Worm (Caenorhabditis elegans) whole organism, young adult: ENCODE results near the gene ephx-1.

Experiments
- F23B12.7 ChIP-seq: sonication (generic microtip); optimal IDR thresholded peaks from 2 replicates; lab custom pipeline; 2017; ENCODE audit warnings: missing genetic modification characterization, mild to moderate bottlenecking, missing compliant biosample characterization, antibody characterized with exemption, moderate library complexity; ENCODE audit not compliant: insufficient read depth
- F33H1.4 ChIP-seq: fragments of 200-800 bp; sonication (Bioruptor generic); IDR thresholded peaks from 2 replicates; pipeline ENCODE4 v1.3.6; 2022; ENCODE audit warnings: missing genetic modification reagents, missing genetic modification characterization, missing compliant biosample characterization
- F55B11.4 ChIP-seq: sonication (generic microtip); optimal IDR thresholded peaks from 2 replicates; lab custom pipeline; 2016; ENCODE audit warnings: missing compliant biosample characterization, missing genetic modification characterization, borderline replicate concordance; ENCODE audit not compliant: insufficient read depth
- F57C9.4 ChIP-seq: sonication (generic microtip); optimal IDR thresholded peaks from 2 replicates; lab custom pipeline; 2017; ENCODE audit warnings: mild to moderate bottlenecking, missing genetic modification characterization, missing compliant biosample characterization
- Y67H2A.10 ChIP-seq: fragments of 200-800 bp; sonication (Bioruptor generic); conservative IDR thresholded peaks from 2 replicates; pipeline ENCODE4 v1.3.6; 2022; ENCODE audit warnings: missing genetic modification reagents, missing genetic modification characterization, missing compliant biosample characterization
- aptf-2 ChIP-seq: fragments of 200-800 bp; sonication (Bioruptor generic); conservative IDR thresholded peaks from 2 replicates; pipeline ENCODE4 v1.3.6; 2022; ENCODE audit warnings: missing genetic modification reagents, missing genetic modification characterization, missing compliant biosample characterization
- athp-1 ChIP-seq: sonication (generic microtip); optimal IDR thresholded peaks from 2 replicates; lab custom pipeline; 2017; ENCODE audit warnings: mild to moderate bottlenecking, missing genetic modification characterization, missing compliant biosample characterization
- attf-3 ChIP-seq: fragments of 200-800 bp; sonication (Bioruptor generic); conservative IDR thresholded peaks from 2 replicates; pipeline ENCODE4 v1.3.6; 2022; ENCODE audit warnings: missing genetic modification reagents, missing genetic modification characterization, missing compliant biosample characterization
- ceh-100 ChIP-seq: fragments of 200-800 bp; sonication (Bioruptor generic); IDR thresholded peaks from 2 replicates; pipeline ENCODE4 v1.3.6; 2022; ENCODE audit warnings: missing genetic modification reagents, missing genetic modification characterization, missing compliant biosample characterization
- chd-7 ChIP-seq: sonication (generic microtip); optimal IDR thresholded peaks from 2 replicates; lab custom pipeline; 2016; ENCODE audit warnings: mild to moderate bottlenecking, missing genetic modification characterization, moderate library complexity, missing compliant biosample characterization
- dox-1 ChIP-seq: fragments of 200-800 bp; sonication (Bioruptor generic); IDR thresholded peaks from 2 replicates; pipeline ENCODE4 v1.3.6; 2022; ENCODE audit warnings: missing genetic modification reagents, missing genetic modification characterization, missing compliant biosample characterization
- egrh-3 ChIP-seq: fragments of 200-800 bp; sonication (Bioruptor generic); IDR thresholded peaks from 2 replicates; pipeline ENCODE4 v1.3.6; 2022; ENCODE audit warnings: missing genetic modification reagents, missing genetic modification characterization, missing compliant biosample characterization
- hlh-12 ChIP-seq: sonication (generic microtip); optimal IDR thresholded peaks from 2 replicates; lab custom pipeline; 2016; ENCODE audit warnings: missing genetic modification characterization, missing compliant biosample characterization
- hmg-20 ChIP-seq: fragments of 200-800 bp; sonication (Bioruptor generic); IDR thresholded peaks from 2 replicates; pipeline ENCODE4 v1.3.6; 2022; ENCODE audit warnings: missing genetic modification reagents, missing genetic modification characterization, missing compliant biosample characterization
- let-526 ChIP-seq: fragments of 200-800 bp; sonication (Bioruptor generic); IDR thresholded peaks from 2 replicates; pipeline ENCODE4 v1.3.6; 2022; ENCODE audit warnings: missing genetic modification reagents, missing genetic modification characterization, missing compliant biosample characterization
- lin-40 ChIP-seq: sonication (generic microtip); optimal IDR thresholded peaks from 2 replicates; lab custom pipeline; 2016; ENCODE audit warnings: missing genetic modification characterization, mild to moderate bottlenecking, missing compliant biosample characterization, missing genotype, missing genetic modification reagents
- madf-3 ChIP-seq: fragments of 200-800 bp; sonication (Bioruptor generic); IDR thresholded peaks from 2 replicates; pipeline ENCODE4 v1.3.6; 2022; ENCODE audit warnings: missing genetic modification reagents, missing genetic modification characterization, missing compliant biosample characterization
- madf-8 ChIP-seq: fragments of 200-800 bp; sonication (Bioruptor generic); conservative IDR thresholded peaks from 2 replicates; pipeline ENCODE4 v1.3.6; 2022; ENCODE audit warnings: missing genetic modification reagents, missing genetic modification characterization, missing compliant biosample characterization
- mel-28 ChIP-seq: sonication (generic microtip); optimal IDR thresholded peaks from 2 replicates; lab custom pipeline; 2016; ENCODE audit warnings: borderline replicate concordance, mild to moderate bottlenecking, missing genetic modification characterization, missing compliant biosample characterization
- nhr-80 ChIP-seq: sonication (generic microtip); optimal IDR thresholded peaks from 2 replicates; lab custom pipeline; 2016; ENCODE audit warnings: missing genetic modification characterization, missing compliant biosample characterization
- sea-2 ChIP-seq: fragments of 200-800 bp; sonication (Bioruptor generic); IDR thresholded peaks from 2 replicates; pipeline ENCODE4 v1.3.6; 2022; ENCODE audit warnings: missing genetic modification characterization, missing compliant biosample characterization
- sptf-2 ChIP-seq: fragments of 200-800 bp; sonication (Bioruptor generic); optimal IDR thresholded peaks from 2 replicates; lab custom pipeline; 2018; ENCODE audit warnings: mild to moderate bottlenecking, missing genetic modification characterization, missing compliant biosample characterization
- tbx-9 ChIP-seq: sonication (generic microtip); optimal IDR thresholded peaks from 2 replicates; lab custom pipeline; 2016; ENCODE audit warnings: borderline replicate concordance, missing genetic modification characterization, inconsistent platforms, missing compliant biosample characterization
- tlf-1 ChIP-seq: fragments of 200-800 bp; sonication (Bioruptor generic); optimal IDR thresholded peaks from 2 replicates; lab custom pipeline; 2018; ENCODE audit warnings: mild to moderate bottlenecking, missing genetic modification characterization, missing compliant biosample characterization
- unc-130 ChIP-seq: sonication (generic microtip); optimal IDR thresholded peaks from 2 replicates; lab custom pipeline; 2016; ENCODE audit warnings: missing genetic modification reagents, missing genetic modification characterization, missing compliant biosample characterization
- unc-62 ChIP-seq: fragments of 150-350 bp; optimal IDR thresholded peaks from 2 replicates; lab custom pipeline; 2014; ENCODE audit warnings: missing biosample characterization, missing genetic modification reagents, missing genetic modification characterization
- xnd-1 ChIP-seq: sonication (generic microtip); optimal IDR thresholded peaks from 2 replicates; lab custom pipeline; 2016; ENCODE audit warnings: missing genotype, missing genetic modification reagents, missing genetic modification characterization, missing compliant biosample characterization
- zfh-2 ChIP-seq: fragments of 200-800 bp; sonication (Bioruptor generic); conservative IDR thresholded peaks from 2 replicates; pipeline ENCODE4 v1.3.6; 2022; ENCODE audit warnings: missing genetic modification reagents, missing genetic modification characterization, missing compliant biosample characterization
- ztf-28 ChIP-seq: fragments of 200-800 bp; sonication (Bioruptor generic); IDR thresholded peaks from 2 replicates; pipeline ENCODE4 v1.3.6; 2022; ENCODE audit warnings: missing genetic modification reagents, missing genetic modification characterization, missing compliant biosample characterization

The ephx-1 gene

DNA sequence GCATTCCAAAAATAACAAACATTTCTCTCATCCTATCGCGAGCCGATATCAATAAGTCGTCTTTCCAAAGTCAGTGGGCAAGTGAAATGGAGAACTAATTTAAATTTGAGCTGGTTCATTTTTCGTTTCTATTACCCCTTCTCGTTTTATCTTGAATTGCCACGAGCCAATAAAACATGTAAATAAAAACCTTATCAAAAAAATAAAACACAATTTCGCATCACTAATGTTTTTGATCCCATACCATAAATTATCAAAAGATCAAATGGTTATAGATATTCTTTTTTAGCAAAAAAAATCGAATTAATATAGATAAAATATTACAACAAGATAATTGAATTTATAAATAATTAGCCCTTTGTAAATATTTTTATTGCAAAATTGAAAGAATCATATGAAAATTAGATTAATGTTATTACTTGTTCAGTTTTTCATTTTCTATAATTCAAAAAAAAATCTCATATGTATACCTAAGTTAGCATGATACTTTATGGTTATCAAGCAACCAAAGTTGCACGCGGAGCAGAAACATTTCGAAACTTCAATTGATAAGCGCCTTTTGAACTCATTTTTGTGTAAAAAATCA is 12.0 kb upstream of the ephx-1 start, which contains the start of gene Y14H12A.1:
Y14H12A.1 (plus strand) TSS at position 536 of the 586 bp plus-strand sequence.
- TF ChIP-seq attf-3 (GFP tag; lab: Robert Waterston, UW) (no peak), unc-130 (GFP tag; lab: Kevin White, UChicago) (no peak), F33H1.4 (GFP tag; lab: Robert Waterston, UW) (no peak), let-526 (no peak), nhr-80 (tag; lab: Kevin White, UChicago) (peak; percentile 12), hmg-20 (GFP tag; lab: Robert Waterston, UW) (no peak)

DNA sequence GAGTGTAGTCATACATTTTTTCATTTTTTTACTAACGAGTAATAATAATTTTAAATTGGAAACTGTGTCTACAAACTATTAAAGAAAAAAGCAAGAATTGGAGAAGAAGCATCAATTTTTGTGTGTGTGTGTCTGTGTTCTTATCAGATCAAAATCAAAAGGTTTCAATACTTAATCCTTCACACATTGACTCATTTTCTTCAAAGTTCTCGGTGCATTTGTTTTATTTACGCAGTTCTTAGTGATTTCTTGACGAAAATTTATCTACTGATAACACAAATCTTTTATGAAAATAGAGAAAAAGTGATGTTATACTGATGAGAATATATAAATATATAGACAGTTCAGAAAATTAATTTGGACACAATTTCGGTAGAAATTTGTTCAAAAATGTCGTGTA is 8.7 kb upstream of the ephx-1 start, which contains the start of gene clc-22:
clc-22 (minus strand) TSS at position 71 of the 400 bp plus-strand sequence.
- TF ChIP-seq madf-8 (GFP tag; lab: Robert Waterston, UW) = no peak
- TF ChIP-seq athp-1 (tag; lab: Kevin White, UChicago) = no peak
- no peak for TF ChIP-seq Y67H2A.10 (GFP tag; lab: Robert Waterston, UW)
- TF ChIP-seq ceh-100 (GFP tag; lab: Robert Waterston, UW) = no peak

DNA sequence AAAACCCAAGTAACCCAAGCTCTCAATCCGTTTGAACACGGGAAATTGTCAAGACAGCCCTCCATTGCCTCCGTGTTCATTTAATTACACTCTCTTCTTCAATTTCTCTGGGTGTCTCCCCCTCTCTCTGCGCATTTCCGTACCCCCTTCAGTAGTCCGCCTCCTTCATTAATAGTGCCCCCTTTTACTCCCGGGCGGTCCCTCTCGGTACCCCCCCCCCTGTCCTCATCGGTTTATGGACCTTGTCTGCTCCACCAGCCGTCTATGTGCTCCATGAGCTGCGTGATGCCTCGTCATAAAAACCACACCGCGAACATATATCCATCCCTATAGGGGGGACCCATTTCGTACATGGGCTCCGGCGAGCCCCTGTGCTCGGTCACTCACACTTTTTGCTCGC is 5.2 kb upstream of the ephx-1 start:
- TF ChIP-seq hlh-12 (tag; lab: Kevin White, UChicago) (no peak), dox-1 (GFP tag; lab: Robert Waterston, UW) (0 out of 2 replicates have a peak, but pooled peaks have one; percentile 36), zfh-2 (GFP tag; lab: Robert Waterston, UW) (peak; percentile 74), sptf-2 (GFP tag; lab: Kevin White, UChicago) (no peak), aptf-2 (GFP tag; lab: Robert Waterston, UW) (0 out of 2 replicates have a peak, but pooled peaks have one; percentile 54), egrh-3 (GFP tag; lab: Robert Waterston, UW) (peak; percentile 11; the same call in 1 of the 2 replicates), F55B11.4 (tag; lab: Kevin White, UChicago) (no peak), madf-8 (GFP tag; lab: Robert Waterston, UW) (no peak)

DNA sequence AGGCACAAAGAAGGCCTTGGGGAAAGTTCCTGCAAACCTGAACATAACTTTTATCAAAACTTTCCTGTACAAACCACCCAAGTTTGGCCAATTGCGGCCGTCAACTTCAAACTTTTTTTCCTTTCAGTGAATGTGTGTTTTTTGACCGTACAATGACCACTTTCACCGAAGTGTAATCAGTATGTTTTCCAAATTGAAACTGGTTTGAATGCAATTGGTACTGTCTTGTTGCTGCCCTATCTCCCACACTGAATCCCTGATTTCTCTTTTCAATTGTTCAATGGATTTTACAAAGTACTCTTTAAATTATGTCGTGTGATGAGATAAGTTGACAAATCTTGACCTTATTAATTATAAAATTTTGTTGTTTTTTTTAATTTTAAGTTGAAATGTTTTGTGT is 4.3 kb upstream of the ephx-1 start:
- TF ChIP-seq nhr-80 (tag; lab: Kevin White, UChicago) (no peak), chd-7 (tag; lab: Kevin White, UChicago) (no peak)

DNA sequence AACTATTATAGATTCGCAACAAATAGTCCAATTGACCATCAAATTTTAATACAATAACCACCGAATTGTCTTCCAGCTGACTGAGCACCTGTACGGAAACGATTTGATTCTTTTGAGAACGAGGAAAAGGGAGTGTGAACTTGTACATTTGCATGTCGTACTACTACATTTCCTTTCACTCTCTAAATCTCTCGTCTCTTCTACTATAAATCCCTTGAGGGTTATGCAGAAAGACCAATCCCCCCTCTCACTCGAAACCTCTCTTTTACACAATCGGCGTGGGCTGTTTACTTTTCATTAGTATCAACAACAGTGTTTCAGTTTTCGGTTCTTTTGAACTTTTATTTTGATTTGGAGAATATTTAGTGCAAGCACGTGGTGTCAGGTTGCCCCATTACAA is 2.6 kb upstream of the ephx-1 start:
- TF ChIP-seq unc-62 (GFP tag; lab: Kevin White, UChicago) (no peak), lin-40 (tag; lab: Kevin White, UChicago) (no peak), ztf-28 (GFP tag; lab: Robert Waterston, UW) (no peak), mel-28 (tag; lab: Kevin White, UChicago) (no peak), madf-3 (GFP tag; lab: Robert Waterston, UW) (no peak), F23B12.7 (tag; lab: Kevin White, UChicago) (no peak), tbx-9 (tag; lab: Kevin White, UChicago) (no peak)

DNA sequence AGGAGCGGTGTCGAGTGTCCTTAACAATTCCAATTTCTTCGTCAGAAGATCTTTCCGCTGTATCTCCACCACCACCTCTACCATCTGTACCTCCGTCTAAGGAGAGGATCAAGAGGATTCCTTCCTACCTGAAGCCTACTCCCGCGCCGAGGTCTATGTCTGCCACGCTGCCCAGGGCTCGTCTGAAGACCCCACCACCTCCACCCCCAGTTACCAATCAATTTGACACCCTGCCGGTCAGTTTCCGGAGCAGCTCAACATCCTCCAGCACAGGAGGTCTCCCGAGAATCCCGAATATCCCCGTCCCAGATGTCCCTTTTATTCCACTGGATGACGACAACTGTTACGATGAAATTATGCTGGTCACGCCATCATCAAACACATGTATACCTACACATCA is 3.3 kb downstream of the ephx-1 start:
- TF ChIP-seq F57C9.4 (no peak), sea-2 (GFP tag; lab: Robert Waterston, UW) (0 out of 2 replicates have a peak, but pooled peaks have one; percentile 43), tlf-1 (GFP tag; lab: Kevin White, UChicago) (no peak), egrh-3 (GFP tag; lab: Robert Waterston, UW) (peak; percentile 37; the same call in 1 of the 2 replicates), xnd-1 (no peak), zfh-2 (GFP tag; lab: Robert Waterston, UW) (peak; percentile 78)
